Fruit fly (Drosophila melanogaster): ENCODE data around the gene Aplip1.
A peak's percentile ranks its signal among the peaks of the same experiment; 100 is the strongest.

Gene Aplip1

dm6 chr3L:1152540-1153348, 43.4 kb upstream of the Aplip1 start:
- TF ChIP-seq ash1 (GFP tag; optimal IDR thresholded peaks at IDR 0.05) (no peak), CG17361 (GFP tag; IDR thresholded peaks at IDR 0.05) (peak; percentile 20; the same call in 1 of the 3 replicates), dysf (GFP tag; IDR thresholded peaks at IDR 0.05) (peak; percentile 52; the same call in 1 of the 3 replicates), CG2875 (GFP tag; optimal IDR thresholded peaks at IDR 0.05) (no peak), vvl (GFP tag; IDR thresholded peaks at IDR 0.05) (peak; percentile 72), Hr3 (GFP tag; optimal IDR thresholded peaks at IDR 0.05) (peak; percentile 11), pnt (GFP tag; optimal IDR thresholded peaks at IDR 0.05) (no peak), CG1603 (tag; optimal IDR thresholded peaks at IDR 0.05) (peak; percentile 2), bcd (GFP tag; optimal IDR thresholded peaks at IDR 0.05) (peak; percentile 26), CG18476 (GFP tag; optimal IDR thresholded peaks at IDR 0.05) (no peak), row (GFP tag; IDR thresholded peaks at IDR 0.05) (peak; percentile 63; the same call in 2 of the 3 replicates), zfh2 (GFP tag; optimal IDR thresholded peaks at IDR 0.05) (peak; percentile 18), Gsc (GFP tag; IDR thresholded peaks at IDR 0.05) (no peak), CG4707 (GFP tag; optimal IDR thresholded peaks at IDR 0.05) (no peak), lilli (GFP tag; optimal IDR thresholded peaks at IDR 0.05) (peak; percentile 35), Pdp1 (GFP tag; optimal IDR thresholded peaks at IDR 0.05) (peak in 1 of 2 experiments; percentile 1), Xbp1 (GFP tag; optimal IDR thresholded peaks at IDR 0.05) (peak; percentile 30), CG15696 (tag; optimal IDR thresholded peaks at IDR 0.05) (no peak), CG14050 (GFP tag; IDR thresholded peaks at IDR 0.05) (no peak), CG34376 (GFP tag; optimal IDR thresholded peaks at IDR 0.05) (no peak), bbx (GFP tag; IDR thresholded peaks at IDR 0.05; ENCODE audit: partially characterized antibody) (no peak), Ada2b (GFP tag; IDR thresholded peaks at IDR 0.05) (0 out of 2 replicates have a peak, but pooled peaks have one; percentile 25), fu2 (GFP tag; optimal IDR thresholded peaks at IDR 0.05) (no peak), Bdp1 (GFP tag; optimal IDR thresholded peaks at IDR 0.05) (no peak), CG2120 (GFP tag; optimal IDR thresholded peaks at IDR 0.05) (peak; percentile 48), esg (GFP tag; conservative IDR thresholded peaks at IDR 0.05) (0 out of 2 replicates have a peak, but pooled peaks have one; percentile 12), CG2889 (GFP tag; IDR thresholded peaks at IDR 0.05) (no peak), Rfx (GFP tag; IDR thresholded peaks at IDR 0.05) (peak; percentile 55; the same call in 1 of the 2 replicates), CG13624 (GFP tag; optimal IDR thresholded peaks at IDR 0.05) (peak; percentile 20), CG32532 (GFP tag; IDR thresholded peaks at IDR 0.05) (0 out of 2 replicates have a peak, but pooled peaks have one; percentile 29), cas (GFP tag; IDR thresholded peaks at IDR 0.05) (no peak), CG14710 (tag; optimal IDR thresholded peaks at IDR 0.05) (no peak), dpn (GFP tag; optimal IDR thresholded peaks at IDR 0.05) (peak; percentile 4 to 18), E2f1 (GFP tag; IDR thresholded peaks at IDR 0.05) (peak; percentile 33; the same call in 1 of the 2 replicates), Drgx (GFP tag; IDR thresholded peaks at IDR 0.05) (no peak), CG13296 (GFP tag; optimal IDR thresholded peaks at IDR 0.05) (no peak), CG12155 (GFP tag; optimal IDR thresholded peaks at IDR 0.05) (no peak), dan (GFP tag; IDR thresholded peaks at IDR 0.05) (no peak), Adf1 (GFP tag; IDR thresholded peaks at IDR 0.05) (no peak), Sry-δ (GFP tag; optimal IDR thresholded peaks at IDR 0.05) (no peak), mld (GFP tag; IDR thresholded peaks at IDR 0.05; ENCODE audit: partially characterized antibody) (no peak), Oaz (GFP tag; IDR thresholded peaks at IDR 0.05) (no peak), Hr39 (optimal IDR thresholded peaks at IDR 0.05) (no peak), slbo (GFP tag; IDR thresholded peaks at IDR 0.05) (peak; percentile 69), pan (optimal IDR thresholded peaks at IDR 0.05) (no peak), pan (GFP tag; optimal IDR thresholded peaks at IDR 0.05 in 1 of 2, IDR thresholded peaks at IDR 0.05 in 1 of 2) (peak in 1 of 2 experiments; percentile 22), chinmo (GFP tag; IDR thresholded peaks at IDR 0.05; ENCODE audit: partially characterized antibody) (0 out of 4 replicates have a peak, but pooled peaks have one; percentile 70), ind (GFP tag; optimal IDR thresholded peaks at IDR 0.05) (peak; percentile 39), zfh1 (GFP tag; IDR thresholded peaks at IDR 0.05) (peak; percentile 35; the same call in 1 of the 3 replicates), CG12104 (GFP tag; optimal IDR thresholded peaks at IDR 0.05) (no peak)

All from whole organism, embryonic.